Fruit fly (Drosophila melanogaster) whole organism, embryonic: ENCODE data around the gene ATPsyngamma.

Experiments used
- Atf6 ChIP-seq: fragments of 200-800 bp; sonication (Bioruptor generic); IDR thresholded peaks from 2 replicates; pipeline ENCODE4 v1.3.6; 2022; ENCODE audit warnings: missing biosample characterization, missing genetic modification characterization
- CG10959 ChIP-seq: fragments of 200-800 bp; sonication (Bioruptor generic); IDR thresholded peaks from 2 replicates; pipeline ENCODE4 v1.3.6; 2022; ENCODE audit warnings: missing biosample characterization, missing genetic modification characterization
- CG11093 ChIP-seq: fragments of 200-800 bp; sonication (Bioruptor generic); IDR thresholded peaks from 3 replicates; pipeline ENCODE4 v1.3.6; 2022; ENCODE audit warnings: missing biosample characterization, missing genetic modification characterization
- CG12155 ChIP-seq: fragments of 200-800 bp; sonication (Bioruptor generic); optimal IDR thresholded peaks from 3 replicates; lab custom pipeline; 2016; ENCODE audit warnings: missing biosample characterization, missing genetic modification characterization
- CG12299 ChIP-seq: fragments of 200-800 bp; sonication (Bioruptor generic); optimal IDR thresholded peaks from 2 replicates; lab custom pipeline; 2018; ENCODE audit warnings: missing biosample characterization, mild to moderate bottlenecking, missing genetic modification characterization
- CG12659 ChIP-seq: fragments of 200-800 bp; sonication (Bioruptor generic); optimal IDR thresholded peaks from 3 replicates; lab custom pipeline; 2017; ENCODE audit warnings: mild to moderate bottlenecking, missing biosample characterization, missing genetic modification reagents, missing genetic modification characterization
- CG1529 ChIP-seq: fragments of 200-800 bp; sonication (Bioruptor generic); optimal IDR thresholded peaks from 3 replicates; lab custom pipeline; 2018; ENCODE audit warnings: missing biosample characterization, missing genetic modification characterization
- CG16779 ChIP-seq: fragments of 200-800 bp; sonication (Bioruptor generic); IDR thresholded peaks from 2 replicates; pipeline ENCODE4 v1.3.6; 2022; ENCODE audit warnings: missing biosample characterization, missing genetic modification characterization
- CG18619 ChIP-seq: fragments of 200-800 bp; sonication (Bioruptor generic); optimal IDR thresholded peaks from 3 replicates; lab custom pipeline; 2017; ENCODE audit warnings: missing biosample characterization, mild to moderate bottlenecking, missing genetic modification characterization
- CG33557 ChIP-seq: fragments of 200-800 bp; sonication (Bioruptor generic); optimal IDR thresholded peaks from 2 replicates; lab custom pipeline; 2019; ENCODE audit warnings: missing biosample characterization, mild to moderate bottlenecking, missing genetic modification characterization, moderate library complexity
- CG3407 ChIP-seq: fragments of 200-800 bp; sonication (Bioruptor generic); optimal IDR thresholded peaks from 2 replicates; lab custom pipeline; 2018; ENCODE audit warnings: missing biosample characterization, mild to moderate bottlenecking, missing genetic modification characterization
- CG3995 ChIP-seq: fragments of 200-800 bp; sonication (Bioruptor generic); optimal IDR thresholded peaks from 3 replicates; lab custom pipeline; 2016; ENCODE audit warnings: missing biosample characterization, missing genetic modification characterization
- CG42726 ChIP-seq: fragments of 200-800 bp; sonication (Bioruptor generic); IDR thresholded peaks from 2 replicates; pipeline ENCODE4 v1.3.6; 2022; ENCODE audit warnings: missing biosample characterization, missing genetic modification characterization; ENCODE audit not compliant: partially characterized antibody
- CG6175 ChIP-seq: fragments of 200-800 bp; sonication (Bioruptor generic); IDR thresholded peaks from 3 replicates; pipeline ENCODE4 v1.3.6; 2022; ENCODE audit warnings: missing biosample characterization, missing genetic modification characterization
- CG7745 ChIP-seq: fragments of 200-800 bp; sonication (Bioruptor generic); optimal IDR thresholded peaks from 2 replicates; lab custom pipeline; 2018; ENCODE audit warnings: missing biosample characterization, mild to moderate bottlenecking, missing genetic modification characterization, moderate library complexity
- CG9932 ChIP-seq: fragments of 200-800 bp; sonication (Bioruptor generic); IDR thresholded peaks from 2 replicates; pipeline ENCODE4 v1.3.6; 2022; ENCODE audit warnings: missing biosample characterization, missing genetic modification characterization
- CTCF ChIP-seq: fragments of 200-800 bp; sonication (Bioruptor generic); optimal IDR thresholded peaks from 2 replicates; lab custom pipeline; 2017; ENCODE audit warnings: missing biosample characterization, mild to moderate bottlenecking, missing genetic modification characterization, moderate library complexity
- CoRest ChIP-seq: fragments of 200-800 bp; sonication (Bioruptor generic); optimal IDR thresholded peaks from 3 replicates; lab custom pipeline; 2018; ENCODE audit warnings: missing biosample characterization, mild to moderate bottlenecking, missing genetic modification characterization, moderate library complexity
- D19B ChIP-seq: fragments of 200-800 bp; sonication (Bioruptor generic); optimal IDR thresholded peaks from 2 replicates; lab custom pipeline; 2017; ENCODE audit warnings: missing biosample characterization, mild to moderate bottlenecking, missing genetic modification characterization
- Lhr ChIP-seq: fragments of 200-800 bp; sonication (Bioruptor generic); optimal IDR thresholded peaks from 3 replicates; lab custom pipeline; 2017; ENCODE audit warnings: mild to moderate bottlenecking, missing biosample characterization, missing genetic modification reagents, missing genetic modification characterization
- NC2β ChIP-seq: fragments of 200-800 bp; sonication (Bioruptor generic); optimal IDR thresholded peaks from 2 replicates; lab custom pipeline; 2016; ENCODE audit warnings: missing biosample characterization, missing genetic modification characterization
- Oaz ChIP-seq: fragments of 200-800 bp; sonication (Bioruptor generic); IDR thresholded peaks from 2 replicates; pipeline ENCODE4 v1.3.6; 2022; ENCODE audit warnings: missing biosample characterization, missing genetic modification characterization
- Pdp1 ChIP-seq, 2 experiments: fragments of 200-800 bp; sonication (Bioruptor generic); optimal IDR thresholded peaks; 3 replicates each; lab custom pipeline; 2016; ENCODE audit warnings: missing biosample characterization in 2 of 2, missing genetic modification characterization in 2 of 2, mild to moderate bottlenecking in 1 of 2, moderate library complexity in 1 of 2
- Sox102F ChIP-seq: fragments of 200-800 bp; sonication (Bioruptor generic); optimal IDR thresholded peaks from 2 replicates; lab custom pipeline; 2018; ENCODE audit warnings: missing biosample characterization, mild to moderate bottlenecking, missing genetic modification characterization, moderate library complexity
- Taf1 ChIP-seq: fragments of 200-800 bp; sonication (Bioruptor generic); IDR thresholded peaks from 2 replicates; pipeline ENCODE4 v1.3.6; 2022; ENCODE audit warnings: missing biosample characterization, missing genetic modification characterization
- amos ChIP-seq: fragments of 200-800 bp; sonication (Bioruptor generic); IDR thresholded peaks from 2 replicates; pipeline ENCODE4 v1.3.6; 2022; ENCODE audit warnings: missing biosample characterization, missing genetic modification characterization; ENCODE audit not compliant: partially characterized antibody
- ap ChIP-seq: fragments of 200-800 bp; sonication (Bioruptor generic); IDR thresholded peaks from 2 replicates; pipeline ENCODE4 v1.3.6; 2022; ENCODE audit warnings: missing biosample characterization, missing genetic modification characterization
- bab2 ChIP-seq: fragments of 200-800 bp; sonication (Bioruptor generic); optimal IDR thresholded peaks from 2 replicates; lab custom pipeline; 2016; ENCODE audit warnings: missing biosample characterization, missing genetic modification characterization
- bbx ChIP-seq: fragments of 200-800 bp; sonication (Bioruptor generic); IDR thresholded peaks from 2 replicates; pipeline ENCODE4 v1.3.6; 2022; ENCODE audit warnings: missing biosample characterization, missing genetic modification characterization; ENCODE audit not compliant: partially characterized antibody
- corto ChIP-seq: fragments of 200-800 bp; sonication (Bioruptor generic); optimal IDR thresholded peaks from 2 replicates; lab custom pipeline; 2016; ENCODE audit warnings: missing biosample characterization, mild to moderate bottlenecking, missing genetic modification characterization, moderate library complexity
- dati ChIP-seq: fragments of 200-800 bp; sonication (Bioruptor generic); IDR thresholded peaks from 2 replicates; pipeline ENCODE4 v1.3.6; 2022; ENCODE audit warnings: missing biosample characterization, missing genetic modification characterization
- dmrt11E ChIP-seq: fragments of 200-800 bp; sonication (Bioruptor generic); optimal IDR thresholded peaks from 3 replicates; lab custom pipeline; 2018; ENCODE audit warnings: missing biosample characterization, mild to moderate bottlenecking, missing genetic modification characterization, moderate library complexity
- en ChIP-seq: fragments of 200-800 bp; sonication (Bioruptor generic); optimal IDR thresholded peaks from 2 replicates; lab custom pipeline; 2016; ENCODE audit warnings: missing biosample characterization, missing genetic modification characterization
- fu2 ChIP-seq: fragments of 200-800 bp; sonication (Bioruptor generic); optimal IDR thresholded peaks from 2 replicates; lab custom pipeline; 2016; ENCODE audit warnings: missing biosample characterization, missing genetic modification characterization
- gfzf ChIP-seq: fragments of 200-800 bp; sonication (Bioruptor generic); optimal IDR thresholded peaks from 2 replicates; lab custom pipeline; 2016; ENCODE audit warnings: missing biosample characterization, mild to moderate bottlenecking, missing genetic modification characterization, moderate library complexity
- insv ChIP-seq, 2 experiments: fragments of 200-800 bp; sonication (Bioruptor generic); optimal IDR thresholded peaks; 3 replicates each; lab custom pipeline; 2016 to 2018; ENCODE audit warnings: missing biosample characterization in 2 of 2, missing genetic modification characterization in 2 of 2
- lmd ChIP-seq: fragments of 200-800 bp; sonication (Bioruptor generic); IDR thresholded peaks from 2 replicates; pipeline ENCODE4 v1.3.6; 2022; ENCODE audit warnings: missing biosample characterization, missing genetic modification characterization
- luna ChIP-seq: fragments of 200-800 bp; sonication (Bioruptor generic); optimal IDR thresholded peaks from 2 replicates; lab custom pipeline; 2016; ENCODE audit warnings: missing biosample characterization, missing genetic modification characterization
- maf-S ChIP-seq: fragments of 200-800 bp; sonication (Bioruptor generic); optimal IDR thresholded peaks from 2 replicates; lab custom pipeline; 2016; ENCODE audit warnings: missing biosample characterization, missing genetic modification characterization
- onecut ChIP-seq: fragments of 200-800 bp; sonication (Bioruptor generic); IDR thresholded peaks from 2 replicates; pipeline ENCODE4 v1.3.6; 2022; ENCODE audit warnings: missing biosample characterization, missing genetic modification characterization
- pfk ChIP-seq: fragments of 200-800 bp; sonication (Bioruptor generic); optimal IDR thresholded peaks from 2 replicates; lab custom pipeline; 2018; ENCODE audit warnings: missing biosample characterization, mild to moderate bottlenecking, missing genetic modification characterization, moderate library complexity
- pnt ChIP-seq: fragments of 200-800 bp; sonication (Bioruptor generic); optimal IDR thresholded peaks from 3 replicates; lab custom pipeline; 2016; ENCODE audit warnings: missing biosample characterization, missing genetic modification characterization
- psq ChIP-seq: fragments of 200-800 bp; sonication (Bioruptor generic); optimal IDR thresholded peaks from 2 replicates; lab custom pipeline; 2017; ENCODE audit warnings: missing biosample characterization, missing genetic modification characterization
- scrt ChIP-seq: fragments of 200-800 bp; sonication (Bioruptor generic); optimal IDR thresholded peaks from 2 replicates; lab custom pipeline; 2018; ENCODE audit warnings: missing biosample characterization, mild to moderate bottlenecking, missing genetic modification characterization, moderate library complexity
- sima ChIP-seq: fragments of 200-800 bp; sonication (Bioruptor generic); optimal IDR thresholded peaks from 2 replicates; lab custom pipeline; 2016; ENCODE audit warnings: missing biosample characterization, missing genetic modification characterization
- slbo ChIP-seq: fragments of 200-800 bp; sonication (Bioruptor generic); IDR thresholded peaks from 2 replicates; pipeline ENCODE4 v1.3.6; 2022; ENCODE audit warnings: missing biosample characterization, missing genetic modification characterization
- slp2 ChIP-seq: fragments of 200-800 bp; sonication (Bioruptor generic); optimal IDR thresholded peaks from 2 replicates; lab custom pipeline; 2016; ENCODE audit warnings: missing biosample characterization, missing genetic modification characterization
- tap ChIP-seq: fragments of 200-800 bp; optimal IDR thresholded peaks from 3 replicates; lab custom pipeline; 2019; ENCODE audit warnings: missing biosample characterization, mild to moderate bottlenecking, missing genetic modification characterization, moderate library complexity
- tgo ChIP-seq: fragments of 200-800 bp; sonication (Bioruptor generic); IDR thresholded peaks from 3 replicates; pipeline ENCODE4 v1.3.6; 2022; ENCODE audit warnings: missing biosample characterization, missing genetic modification characterization
- trem ChIP-seq: fragments of 200-800 bp; optimal IDR thresholded peaks from 3 replicates; lab custom pipeline; 2019; ENCODE audit warnings: missing biosample characterization, mild to moderate bottlenecking, missing genetic modification characterization, moderate library complexity
- usp ChIP-seq: fragments of >200 bp; optimal IDR thresholded peaks from 2 replicates; lab custom pipeline; 2017; ENCODE audit warnings: missing biosample characterization, missing genetic modification characterization

The ATPsyngamma gene

DNA sequence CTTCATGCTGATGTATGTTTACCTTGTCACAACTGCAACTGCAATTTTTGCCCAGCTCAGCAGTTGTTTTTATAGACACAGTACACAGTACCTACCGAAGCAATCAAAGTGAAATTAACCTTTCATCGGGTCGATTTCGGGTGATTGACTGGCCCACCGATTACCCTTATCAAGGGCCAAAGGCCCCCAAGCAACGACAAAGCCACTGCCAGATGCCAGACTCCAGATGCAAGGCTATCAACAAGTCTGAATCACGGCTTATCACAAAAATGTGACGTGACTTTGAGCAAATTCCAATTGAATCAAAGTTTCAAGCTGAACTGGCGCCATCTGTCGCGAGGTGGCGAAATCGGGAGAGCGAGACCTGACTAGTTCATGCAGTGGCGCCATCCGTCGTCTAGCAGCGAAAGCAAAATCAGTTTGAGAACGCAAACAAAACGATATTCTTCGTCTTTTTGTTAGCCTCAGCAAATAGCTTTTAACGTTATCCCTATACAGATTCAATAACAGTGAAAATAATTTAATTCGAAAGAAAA lies 32.1 kb downstream of the ATPsyngamma start, which contains the start of gene Obp99b (continued):
- TF ChIP-seq trem (tag; lab: Kevin White, UChicago) (peak; percentile 46), Oaz (peak; percentile 59), CG12659 (GFP tag; lab: Kevin White, UChicago) (peak; percentile 49), fu2 (GFP tag; lab: Kevin White, UChicago) (peak; percentile 13), psq (GFP tag; lab: Kevin White, UChicago) (no peak), en (GFP tag; lab: Kevin White, UChicago) (peak; percentile 78), CG3995 (GFP tag; lab: Kevin White, UChicago) (no peak), CG33557 (GFP tag; lab: Kevin White, UChicago) (peak; percentile 77), CTCF (GFP tag; lab: Kevin White, UChicago) (peak; percentile 94), tap (tag; lab: Kevin White, UChicago) (peak; percentile 46), corto (no peak), CoRest (tag; lab: Kevin White, UChicago) (peak; percentile 50), pnt (peak; percentile 42), Atf6 (GFP tag; lab: Robert Waterston, UW) (peak; percentile 50; the same call in 1 of the 2 replicates), slbo (GFP tag; lab: Robert Waterston, UW) (peak; percentile 79), Taf1 (GFP tag; lab: Robert Waterston, UW) (no peak), insv (GFP tag; optimal IDR thresholded peaks at IDR 0.05; lab: Kevin White, UChicago) (peak in 1 of 2 experiments; percentile 43), CG42726 (GFP tag; lab: Robert Waterston, UW) (no peak), CG1529 (GFP tag; lab: Kevin White, UChicago) (peak; percentile 83), lmd (GFP tag; lab: Robert Waterston, UW) (peak; percentile 65), CG10959 (GFP tag; lab: Robert Waterston, UW) (peak; percentile 88), usp (no peak), NC2β (peak; percentile 82), CG18619 (GFP tag; lab: Kevin White, UChicago) (peak; percentile 73), CG16779 (GFP tag; lab: Robert Waterston, UW) (peak; percentile 75), CG11093 (GFP tag; lab: Robert Waterston, UW) (peak; percentile 56; the same call in 2 of the 3 replicates), CG6175 (GFP tag; lab: Robert Waterston, UW) (peak; percentile 68; the same call in 2 of the 3 replicates), Sox102F (GFP tag; lab: Kevin White, UChicago) (peak; percentile 68), amos (GFP tag; lab: Robert Waterston, UW) (no peak), luna (GFP tag; lab: Kevin White, UChicago) (no peak), slp2 (GFP tag; lab: Kevin White, UChicago) (peak; percentile 79), scrt (GFP tag; lab: Kevin White, UChicago) (peak; percentile 42), bbx (GFP tag; lab: Robert Waterston, UW) (no peak), onecut (peak; percentile 92), ap (peak; percentile 74), D19B (GFP tag; lab: Kevin White, UChicago) (peak; percentile 54), Pdp1 (GFP tag; optimal IDR thresholded peaks at IDR 0.05; lab: Kevin White, UChicago) (peak; percentile 54 to 78), CG7745 (peak; percentile 49), maf-S (peak; percentile 47), Lhr (GFP tag; lab: Kevin White, UChicago) (peak; percentile 75), CG9932 (GFP tag; lab: Robert Waterston, UW) (peak; percentile 74), bab2 (peak; percentile 56), dmrt11E (tag; lab: Kevin White, UChicago) (peak; percentile 65), CG3407 (GFP tag; lab: Kevin White, UChicago) (peak; percentile 76), tgo (peak; percentile 68), gfzf (GFP tag; lab: Kevin White, UChicago) (no peak), CG12155 (GFP tag; lab: Kevin White, UChicago) (peak; percentile 45), sima (no peak), CG12299 (tag; lab: Kevin White, UChicago) (peak; percentile 34), dati (GFP tag; lab: Robert Waterston, UW) (peak; percentile 59), pfk (GFP tag; lab: Kevin White, UChicago) (peak; percentile 45)
